Worm (Caenorhabditis elegans): Measurements from ENCODE around the gene Y73B6BL.270.

DNA sequence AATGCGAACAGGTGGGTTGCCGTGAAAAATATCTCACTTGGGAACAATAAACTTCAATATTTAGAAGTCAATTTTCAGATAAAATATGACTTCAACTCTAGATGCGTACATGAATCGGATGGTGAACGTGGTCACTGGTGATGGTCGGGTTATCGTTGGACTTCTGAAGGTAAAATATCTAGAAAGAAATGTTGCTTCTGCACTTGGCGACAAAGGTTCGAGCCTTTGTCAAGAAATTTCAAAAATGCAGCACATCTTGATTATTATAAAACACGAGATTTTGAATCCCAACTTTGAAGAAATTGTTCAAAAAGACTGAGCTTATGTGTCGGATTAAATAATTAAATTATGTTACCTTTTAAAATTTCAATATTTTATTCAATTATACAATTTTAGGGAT is 38.7 kb upstream of the Y73B6BL.270 start, which contains the start of gene lsm-8:
- TF ChIP-seq ceh-82 (tag; optimal IDR thresholded peaks at IDR 0.05) (no peak), elt-2 (tag; optimal IDR thresholded peaks at IDR 0.05) (no peak), mml-1 (tag; optimal IDR thresholded peaks at IDR 0.05) (no peak), nhr-11 (tag; optimal IDR thresholded peaks at IDR 0.05) (no peak), ama-1 (optimal IDR thresholded peaks at IDR 0.05) (no peak), fos-1 (tag; optimal IDR thresholded peaks at IDR 0.05) (no peak), nhr-28 (tag; optimal IDR thresholded peaks at IDR 0.05) (no peak), mdl-1 (tag; optimal IDR thresholded peaks at IDR 0.05) (no peak), nhr-25 (tag; optimal IDR thresholded peaks at IDR 0.05) (no peak), fkh-10 (GFP tag; optimal IDR thresholded peaks at IDR 0.05) (no peak), pqm-1 (tag; optimal IDR thresholded peaks at IDR 0.05) (no peak)
